Fruit fly (Drosophila melanogaster) whole organism, prepupa: ENCODE results near the gene mab-21.
A peak's percentile ranks its signal among the peaks of the same experiment; 100 is the strongest.

ENCODE experiments used
- CG10631 ChIP-seq: fragments of 200-800 bp; sonication (Bioruptor generic); optimal IDR thresholded peaks from 2 replicates; lab custom pipeline; 2016; ENCODE audit warnings: missing biosample characterization, missing genetic modification characterization
- CG11762 ChIP-seq: fragments of 200-800 bp; sonication (Bioruptor generic); optimal IDR thresholded peaks from 3 replicates; lab custom pipeline; 2016; ENCODE audit warnings: missing biosample characterization, missing genetic modification characterization; ENCODE audit not compliant: insufficient read depth
- CG11902 ChIP-seq: fragments of 200-800 bp; sonication (Bioruptor generic); optimal IDR thresholded peaks from 3 replicates; lab custom pipeline; 2016; ENCODE audit warnings: missing biosample characterization, missing genetic modification characterization
- CG15336 ChIP-seq: fragments of 200-800 bp; sonication (Bioruptor generic); IDR thresholded peaks from 2 replicates; pipeline ENCODE4 v1.3.6; 2022; ENCODE audit warnings: missing biosample characterization, missing genetic modification characterization
- CG31627 ChIP-seq: fragments of 200-800 bp; sonication (Bioruptor generic); optimal IDR thresholded peaks from 3 replicates; lab custom pipeline; 2016; ENCODE audit warnings: missing biosample characterization, missing genetic modification characterization
- CG34406 ChIP-seq: fragments of 200-800 bp; sonication (Bioruptor generic); optimal IDR thresholded peaks from 3 replicates; lab custom pipeline; 2016; ENCODE audit warnings: missing biosample characterization, missing genetic modification characterization
- CG3919 ChIP-seq: fragments of 200-800 bp; sonication (Bioruptor generic); optimal IDR thresholded peaks from 3 replicates; lab custom pipeline; 2016; ENCODE audit warnings: missing biosample characterization, missing genetic modification characterization
- CG4318 ChIP-seq: fragments of 200-800 bp; sonication (Bioruptor generic); optimal IDR thresholded peaks from 3 replicates; lab custom pipeline; 2017; ENCODE audit warnings: missing biosample characterization, mild to moderate bottlenecking, missing genetic modification characterization
- CG6163 ChIP-seq: fragments of 200-800 bp; sonication (Bioruptor generic); IDR thresholded peaks from 3 replicates; pipeline ENCODE4 v1.3.6; 2022; ENCODE audit warnings: missing biosample characterization, missing genetic modification characterization
- CG6792 ChIP-seq: fragments of 200-800 bp; sonication (Bioruptor generic); optimal IDR thresholded peaks from 3 replicates; lab custom pipeline; 2016; ENCODE audit warnings: missing biosample characterization, missing genetic modification characterization
- CG6808 ChIP-seq: fragments of 200-800 bp; sonication (Bioruptor generic); optimal IDR thresholded peaks from 3 replicates; lab custom pipeline; 2017; ENCODE audit warnings: missing biosample characterization, missing genetic modification characterization, mild to moderate bottlenecking, moderate library complexity, missing genetic modification reagents
- CG6854 ChIP-seq: fragments of 200-800 bp; sonication (Bioruptor generic); optimal IDR thresholded peaks from 2 replicates; lab custom pipeline; 2017; ENCODE audit warnings: missing biosample characterization, mild to moderate bottlenecking, missing genetic modification characterization
- CG7368 ChIP-seq: fragments of 200-800 bp; sonication (Bioruptor generic); optimal IDR thresholded peaks from 3 replicates; lab custom pipeline; 2016; ENCODE audit warnings: missing biosample characterization, missing genetic modification characterization
- CG8119 ChIP-seq: fragments of 200-800 bp; sonication (Bioruptor generic); IDR thresholded peaks from 3 replicates; pipeline ENCODE4 v1.3.6; 2022; ENCODE audit warnings: missing biosample characterization, missing genetic modification characterization
- CG8319 ChIP-seq: fragments of 200-800 bp; sonication (Bioruptor generic); optimal IDR thresholded peaks from 3 replicates; lab custom pipeline; 2016; ENCODE audit warnings: missing biosample characterization, missing genetic modification characterization
- CG8632 ChIP-seq: fragments of 200-800 bp; sonication (Bioruptor generic); optimal IDR thresholded peaks from 3 replicates; lab custom pipeline; 2016; ENCODE audit warnings: missing biosample characterization, missing genetic modification characterization
- Eip78C ChIP-seq: fragments of 200-800 bp; sonication (Bioruptor generic); peaks from one replicate; lab custom pipeline; 2016; ENCODE audit warnings: missing biosample characterization, missing genetic modification characterization
- Hr38 ChIP-seq: sonication (Bioruptor generic); optimal IDR thresholded peaks from 2 replicates; lab custom pipeline; 2016; ENCODE audit warnings: missing biosample characterization, missing genetic modification characterization
- Hr39 ChIP-seq: fragments of 200-800 bp; sonication (Bioruptor generic); optimal IDR thresholded peaks from 2 replicates; lab custom pipeline; 2016; ENCODE audit warnings: missing biosample characterization, missing genetic modification characterization
- Hr4 ChIP-seq: fragments of 200-800 bp; sonication (Bioruptor generic); optimal IDR thresholded peaks from 3 replicates; lab custom pipeline; 2016; ENCODE audit warnings: missing biosample characterization, missing genetic modification characterization
- Lpt ChIP-seq: fragments of 200-800 bp; sonication (Bioruptor generic); optimal IDR thresholded peaks from 3 replicates; lab custom pipeline; 2016; ENCODE audit warnings: missing biosample characterization, missing genetic modification characterization
- Met ChIP-seq: fragments of 200-800 bp; sonication (Bioruptor generic); optimal IDR thresholded peaks from 3 replicates; lab custom pipeline; 2016; ENCODE audit warnings: missing biosample characterization, missing genetic modification characterization
- Smox ChIP-seq: fragments of 200-800 bp; sonication (Bioruptor generic); optimal IDR thresholded peaks from 3 replicates; lab custom pipeline; 2016; ENCODE audit warnings: missing biosample characterization, missing genetic modification characterization
- achi ChIP-seq: fragments of 200-800 bp; sonication (Bioruptor generic); optimal IDR thresholded peaks from 3 replicates; lab custom pipeline; 2016; ENCODE audit warnings: missing biosample characterization, missing genetic modification characterization
- cyc ChIP-seq: fragments of 200-800 bp; sonication (Bioruptor generic); optimal IDR thresholded peaks from 3 replicates; lab custom pipeline; 2016; ENCODE audit warnings: missing biosample characterization, missing genetic modification characterization
- eg ChIP-seq: fragments of 200-800 bp; sonication (Bioruptor generic); IDR thresholded peaks from 3 replicates; pipeline ENCODE4 v1.3.6; 2022; ENCODE audit warnings: missing biosample characterization, missing genetic modification characterization
- esn ChIP-seq: fragments of 200-800 bp; sonication (Bioruptor generic); optimal IDR thresholded peaks from 2 replicates; lab custom pipeline; 2016; ENCODE audit warnings: missing biosample characterization, mild to moderate bottlenecking, missing genetic modification characterization, moderate library complexity
- fd85E ChIP-seq: fragments of 200-800 bp; sonication (Bioruptor generic); optimal IDR thresholded peaks from 3 replicates; lab custom pipeline; 2016; ENCODE audit warnings: missing biosample characterization, missing genetic modification characterization
- lz ChIP-seq: fragments of 200-800 bp; sonication (Bioruptor generic); optimal IDR thresholded peaks from 3 replicates; lab custom pipeline; 2016; ENCODE audit warnings: missing biosample characterization, missing genetic modification characterization
- net ChIP-seq: fragments of 200-800 bp; sonication (Bioruptor generic); optimal IDR thresholded peaks from 3 replicates; lab custom pipeline; 2016; ENCODE audit warnings: missing biosample characterization, missing genetic modification characterization
- spab ChIP-seq: fragments of 200-800 bp; sonication (Bioruptor generic); optimal IDR thresholded peaks from 2 replicates; lab custom pipeline; 2017; ENCODE audit warnings: missing biosample characterization, mild to moderate bottlenecking, missing genetic modification characterization, missing genetic modification reagents
- svp ChIP-seq: fragments of 200-800 bp; sonication (Bioruptor generic); peaks from one replicate; lab custom pipeline; 2016; ENCODE audit warnings: missing biosample characterization, missing genetic modification characterization
- topi ChIP-seq: fragments of 200-800 bp; sonication (Bioruptor generic); optimal IDR thresholded peaks from 3 replicates; lab custom pipeline; 2016; ENCODE audit warnings: missing biosample characterization, missing genetic modification characterization
- vri ChIP-seq: fragments of 200-800 bp; sonication (Bioruptor generic); optimal IDR thresholded peaks from 3 replicates; lab custom pipeline; 2016; ENCODE audit warnings: missing biosample characterization, mild to moderate bottlenecking, missing genetic modification characterization

The mab-21 gene

DNA sequence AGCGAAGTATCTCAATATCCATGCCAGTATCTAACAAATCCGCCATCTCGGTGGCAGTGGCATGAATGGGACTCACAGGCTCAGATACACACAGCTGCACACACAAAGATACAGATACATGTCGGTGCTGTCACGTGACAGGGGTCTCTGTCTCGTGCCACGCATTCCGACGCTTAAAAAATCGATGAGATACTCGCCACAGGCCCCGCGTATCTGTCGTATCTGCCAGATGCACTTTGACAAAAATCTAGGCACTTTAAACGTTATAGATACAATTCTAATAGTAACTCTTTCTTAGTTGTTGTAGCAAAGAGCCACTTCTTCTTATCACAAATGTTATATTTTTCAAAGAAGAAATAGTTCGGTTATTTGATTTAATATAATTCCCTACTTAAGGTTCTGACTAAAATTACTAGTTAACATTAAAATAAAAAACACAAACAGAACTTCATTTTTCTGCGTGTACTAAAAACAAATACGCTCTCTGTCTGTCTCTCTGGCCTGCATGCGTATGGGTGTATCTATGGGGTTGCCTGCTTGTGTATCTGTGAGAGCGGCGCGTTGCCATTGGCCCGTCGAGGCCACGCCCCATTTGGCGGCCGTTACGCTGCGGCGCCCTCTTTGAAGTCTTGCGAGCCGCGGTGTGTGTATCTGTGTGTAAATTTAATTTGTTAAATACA is 12.1 kb downstream of the mab-21 start, which contains the start of gene CG4766 (continued):
- TF ChIP-seq esn (GFP tag; lab: Kevin White, UChicago): peak; percentile 92
- peak; percentile 72 for TF ChIP-seq CG11902
- TF ChIP-seq CG8319 (GFP tag; lab: Kevin White, UChicago): peak; percentile 72
- TF ChIP-seq Hr38 (GFP tag; lab: Kevin White, UChicago): no peak
- TF ChIP-seq fd85E (GFP tag; lab: Kevin White, UChicago): peak; percentile 36
- TF ChIP-seq Smox (GFP tag; lab: Kevin White, UChicago): peak; percentile 84
- TF ChIP-seq Hr39 (GFP tag; lab: Kevin White, UChicago): peak; percentile 86
- peak; percentile 90 for TF ChIP-seq CG15336 (GFP tag; lab: Robert Waterston, UW)
- peak; percentile 79 for TF ChIP-seq CG34406 (GFP tag; lab: Kevin White, UChicago)
- peak; percentile 22 for TF ChIP-seq CG6854 (GFP tag; lab: Kevin White, UChicago)
- peak; percentile 82 for TF ChIP-seq CG6808 (GFP tag; lab: Kevin White, UChicago)
- peak; percentile 91 for TF ChIP-seq Met (GFP tag; lab: Kevin White, UChicago)
- peak; percentile 77 for TF ChIP-seq Lpt
- peak; percentile 76 for TF ChIP-seq vri
- TF ChIP-seq CG7368: peak; percentile 74

dm6 chrX:5997931-5998330 is 15.1 kb downstream of the mab-21 start:
- TF ChIP-seq CG8319 (GFP tag; lab: Kevin White, UChicago) (no peak), achi (GFP tag; lab: Kevin White, UChicago) (no peak), net (GFP tag; lab: Kevin White, UChicago) (no peak), esn (GFP tag; lab: Kevin White, UChicago) (no peak), CG31627 (GFP tag; lab: Kevin White, UChicago) (no peak), CG6792 (GFP tag; lab: Kevin White, UChicago) (no peak), CG4318 (GFP tag; lab: Kevin White, UChicago) (no peak), Hr4 (GFP tag; lab: Kevin White, UChicago) (no peak), CG3919 (GFP tag; lab: Kevin White, UChicago) (no peak), CG11762 (GFP tag; lab: Kevin White, UChicago) (no peak), spab (GFP tag; lab: Kevin White, UChicago) (no peak), CG11902 (no peak), eg (GFP tag; lab: Robert Waterston, UW) (no peak), CG10631 (GFP tag; lab: Kevin White, UChicago) (no peak)
- TF ChIP-seq, all 60 proteins: peak for 0

dm6 chrX:5995951-5996350 is 17.0 kb downstream of the mab-21 start:
- no peak for TF ChIP-seq eg (GFP tag; lab: Robert Waterston, UW)
- TF ChIP-seq lz (GFP tag; lab: Kevin White, UChicago): peak; percentile 21
- no peak for TF ChIP-seq CG8632
- peak; percentile 10 for TF ChIP-seq topi
- peak; percentile 1 for TF ChIP-seq Met (GFP tag; lab: Kevin White, UChicago)
- TF ChIP-seq CG4318 (GFP tag; lab: Kevin White, UChicago): no peak
- TF ChIP-seq Smox (GFP tag; lab: Kevin White, UChicago): peak; percentile 34
- peak; percentile 11 for TF ChIP-seq Hr39 (GFP tag; lab: Kevin White, UChicago)
- no peak for TF ChIP-seq CG6854 (GFP tag; lab: Kevin White, UChicago)
- 0 out of 3 replicates have a peak, but pooled peaks have one; percentile 19 for TF ChIP-seq CG6163
- TF ChIP-seq CG31627 (GFP tag; lab: Kevin White, UChicago): peak; percentile 19
- peak; percentile 55 for TF ChIP-seq svp (GFP tag; lab: Kevin White, UChicago)
- peak; percentile 16 for TF ChIP-seq esn (GFP tag; lab: Kevin White, UChicago)
- peak; percentile 59 for TF ChIP-seq Eip78C (GFP tag; lab: Kevin White, UChicago)
- TF ChIP-seq cyc: peak; percentile 6
- TF ChIP-seq CG15336 (GFP tag; lab: Robert Waterston, UW): 0 out of 2 replicates have a peak, but pooled peaks have one; percentile 14

DNA sequence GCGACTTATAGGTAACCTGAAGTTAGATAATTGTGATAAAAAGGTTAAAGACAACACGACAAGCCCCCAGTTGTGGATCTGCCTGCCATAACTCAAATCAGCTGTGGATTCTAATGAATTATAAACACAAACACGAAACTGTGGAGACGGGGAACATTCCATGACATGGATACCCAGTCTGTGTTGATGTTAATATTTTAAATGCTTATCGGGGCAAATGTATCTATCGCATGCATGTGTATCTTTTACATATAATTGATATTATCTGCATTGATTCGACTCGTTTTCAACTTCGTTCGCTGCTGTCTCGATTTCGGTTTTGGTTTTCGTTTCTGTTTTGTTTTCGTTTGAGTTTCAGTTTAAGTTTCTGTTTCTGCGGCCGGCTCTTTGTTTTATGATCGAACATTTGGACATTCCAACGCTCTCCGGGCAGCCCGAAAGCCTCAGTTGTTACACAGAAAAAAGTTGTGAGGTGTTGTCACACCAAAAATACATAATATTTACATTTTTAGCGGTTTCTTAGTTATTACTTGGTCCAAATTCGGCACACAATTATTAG is 20.1 kb downstream of the mab-21 start:
- TF ChIP-seq svp (GFP tag; lab: Kevin White, UChicago) (peak; percentile 60), CG8119 (no peak)
